Fruit fly (Drosophila melanogaster): ENCODE data around the gene CG2129.

DNA sequence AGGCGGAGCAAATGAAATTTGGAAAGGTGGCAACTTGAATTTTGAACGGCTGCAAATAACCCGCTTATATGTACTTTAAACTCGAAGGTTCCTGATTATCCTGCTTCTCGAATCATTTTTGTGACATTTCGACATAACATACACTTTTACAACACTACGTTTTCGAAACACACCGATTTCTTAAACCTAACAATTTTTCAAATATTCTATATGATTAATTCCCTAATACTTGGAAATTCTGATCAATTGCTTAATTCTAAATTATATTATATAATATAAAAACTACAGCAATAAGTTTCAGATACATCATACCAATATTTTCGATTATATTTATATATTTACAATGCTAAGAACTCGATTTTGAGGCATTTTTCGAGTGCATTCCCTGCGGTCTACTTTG, 17.1 kb downstream of the CG2129 start, which contains the start of gene CG10761:
- TF ChIP-seq CTCF (optimal IDR thresholded peaks at IDR 0.05) (no peak), CG8478 (optimal IDR thresholded peaks at IDR 0.05) (no peak)
